Worm (Caenorhabditis elegans) whole organism, L2 larva: Measurements from ENCODE around the gene sca-1.

Source experiments
- C34F6.9 ChIP-seq: fragments of 150-350 bp; optimal IDR thresholded peaks from 2 replicates; lab custom pipeline; 2014; ENCODE audit warnings: missing biosample characterization, missing genetic modification characterization
- F13H6.1 ChIP-seq: sonication (generic microtip); optimal IDR thresholded peaks from 2 replicates; lab custom pipeline; 2016; ENCODE audit warnings: missing genetic modification characterization, missing compliant biosample characterization
- R02D3.7 ChIP-seq: fragments of 150-350 bp; optimal IDR thresholded peaks from 2 replicates; lab custom pipeline; 2014; ENCODE audit warnings: missing biosample characterization, missing genetic modification characterization
- alr-1 ChIP-seq: fragments of 150-350 bp; optimal IDR thresholded peaks from 2 replicates; lab custom pipeline; 2014; ENCODE audit warnings: missing biosample characterization, missing genetic modification characterization
- ama-1 ChIP-seq: fragments of 150-350 bp; optimal IDR thresholded peaks from 2 replicates; lab custom pipeline; 2018; ENCODE audit warnings: inconsistent platforms
- blmp-1 ChIP-seq: sonication (generic microtip); optimal IDR thresholded peaks from 2 replicates; lab custom pipeline; 2017; ENCODE audit warnings: missing genetic modification characterization, mild to moderate bottlenecking, missing compliant biosample characterization, antibody characterized with exemption, moderate library complexity; ENCODE audit not compliant: insufficient read depth
- ceh-16 ChIP-seq: fragments of 150-350 bp; optimal IDR thresholded peaks from 2 replicates; lab custom pipeline; 2014; ENCODE audit warnings: missing biosample characterization, missing genetic modification characterization
- crh-2 ChIP-seq: sonication (generic microtip); optimal IDR thresholded peaks from 2 replicates; lab custom pipeline; 2017; ENCODE audit warnings: missing biosample characterization, missing genetic modification characterization
- egl-27 ChIP-seq: sonication (generic microtip); optimal IDR thresholded peaks from 3 replicates; lab custom pipeline; 2017; ENCODE audit warnings: missing biosample characterization, missing genetic modification reagents, missing genetic modification characterization
- elt-1 ChIP-seq: fragments of 150-350 bp; optimal IDR thresholded peaks from 2 replicates; lab custom pipeline; 2014; ENCODE audit warnings: missing biosample characterization, missing genetic modification characterization
- fos-1 ChIP-seq: fragments of 150-350 bp; optimal IDR thresholded peaks from 2 replicates; lab custom pipeline; 2014; ENCODE audit warnings: missing biosample characterization, missing genetic modification characterization
- gmeb-1 ChIP-seq: fragments of 150-350 bp; optimal IDR thresholded peaks from 2 replicates; lab custom pipeline; 2014; ENCODE audit warnings: missing biosample characterization, missing genetic modification characterization
- lin-11 ChIP-seq: fragments of 150-350 bp; sonication (generic microtip); optimal IDR thresholded peaks from 2 replicates; lab custom pipeline; 2014; ENCODE audit warnings: missing biosample characterization, missing genetic modification characterization, inconsistent platforms, mixed read lengths
- lin-13 ChIP-seq: fragments of 150-350 bp; optimal IDR thresholded peaks from 2 replicates; lab custom pipeline; 2014; ENCODE audit warnings: missing biosample characterization, missing genetic modification reagents, missing genetic modification characterization
- lin-39 ChIP-seq: fragments of 150-350 bp; optimal IDR thresholded peaks from 2 replicates; lab custom pipeline; 2014; ENCODE audit warnings: missing biosample characterization, missing genetic modification reagents, missing genetic modification characterization
- lsy-2 ChIP-seq, 2 experiments: fragments of 150-350 bp in 1 of 2; sonication (generic microtip) in 1 of 2; optimal IDR thresholded peaks; 2 replicates each; lab custom pipeline; 2014 to 2017; ENCODE audit warnings: missing biosample characterization in 2 of 2, missing genetic modification characterization in 2 of 2
- mab-5 ChIP-seq: fragments of 150-350 bp; optimal IDR thresholded peaks from 2 replicates; lab custom pipeline; 2014; ENCODE audit warnings: missing biosample characterization, missing genetic modification characterization
- mbf-1 ChIP-seq: sonication (generic microtip); optimal IDR thresholded peaks from 2 replicates; lab custom pipeline; 2017; ENCODE audit warnings: missing biosample characterization, missing genetic modification characterization
- nhr-10 ChIP-seq: sonication (generic microtip); optimal IDR thresholded peaks from 2 replicates; lab custom pipeline; 2017; ENCODE audit warnings: missing biosample characterization, missing genetic modification characterization
- nhr-11 ChIP-seq: fragments of 150-350 bp; optimal IDR thresholded peaks from 2 replicates; lab custom pipeline; 2014; ENCODE audit warnings: missing biosample characterization, missing genetic modification characterization
- nhr-12 ChIP-seq: fragments of 150-350 bp; optimal IDR thresholded peaks from 2 replicates; lab custom pipeline; 2014; ENCODE audit warnings: missing biosample characterization, missing genetic modification characterization
- nhr-129 ChIP-seq: fragments of 150-350 bp; optimal IDR thresholded peaks from 2 replicates; lab custom pipeline; 2014; ENCODE audit warnings: missing biosample characterization, missing genetic modification characterization
- nhr-23 ChIP-seq: fragments of 150-350 bp; optimal IDR thresholded peaks from 2 replicates; lab custom pipeline; 2014; ENCODE audit warnings: missing biosample characterization, missing genetic modification reagents, missing genetic modification characterization
- nhr-237 ChIP-seq: fragments of 150-350 bp; optimal IDR thresholded peaks from 2 replicates; lab custom pipeline; 2014; ENCODE audit warnings: missing biosample characterization, missing genetic modification characterization
- nhr-25 ChIP-seq: fragments of 150-350 bp; sonication (generic microtip); optimal IDR thresholded peaks from 3 replicates; lab custom pipeline; 2014; ENCODE audit warnings: missing biosample characterization, missing genetic modification characterization
- nhr-6 ChIP-seq: fragments of 150-350 bp; optimal IDR thresholded peaks from 2 replicates; lab custom pipeline; 2014; ENCODE audit warnings: missing biosample characterization, missing genetic modification characterization
- peb-1 ChIP-seq: fragments of 150-350 bp; optimal IDR thresholded peaks from 2 replicates; lab custom pipeline; 2014; ENCODE audit warnings: missing biosample characterization, missing genetic modification characterization
- sem-4 ChIP-seq: fragments of 150-350 bp; optimal IDR thresholded peaks from 2 replicates; lab custom pipeline; 2014; ENCODE audit warnings: missing biosample characterization, missing genetic modification reagents, missing genetic modification characterization
- skn-1 ChIP-seq: sonication (generic microtip); optimal IDR thresholded peaks from 2 replicates; lab custom pipeline; 2017; ENCODE audit warnings: missing biosample characterization, missing genetic modification characterization
- sma-3 ChIP-seq: sonication (generic microtip); optimal IDR thresholded peaks from 2 replicates; lab custom pipeline; 2016; ENCODE audit warnings: missing genetic modification reagents, missing genetic modification characterization, missing compliant biosample characterization
- sma-9 ChIP-seq, 2 experiments: fragments of 150-350 bp in 1 of 2; sonication (generic microtip) in 1 of 2; optimal IDR thresholded peaks; 2 replicates each; lab custom pipeline; 2014 to 2016; ENCODE audit warnings: missing genetic modification characterization in 2 of 2, mild to moderate bottlenecking in 1 of 2, missing biosample characterization in 1 of 2, missing compliant biosample characterization in 1 of 2, missing genetic modification reagents in 1 of 2, moderate library complexity in 1 of 2
- unc-39 ChIP-seq: fragments of 150-350 bp; optimal IDR thresholded peaks from 2 replicates; lab custom pipeline; 2014; ENCODE audit warnings: missing biosample characterization, missing genetic modification characterization
- unc-62 ChIP-seq: fragments of 150-350 bp; optimal IDR thresholded peaks from 2 replicates; lab custom pipeline; 2014; ENCODE audit warnings: missing biosample characterization, missing genetic modification reagents, missing genetic modification characterization
- zag-1 ChIP-seq: fragments of 150-350 bp; optimal IDR thresholded peaks from 2 replicates; lab custom pipeline; 2014; ENCODE audit warnings: missing biosample characterization, missing genetic modification characterization
- ztf-11 ChIP-seq: sonication (generic microtip); optimal IDR thresholded peaks from 2 replicates; lab custom pipeline; 2017; ENCODE audit warnings: missing biosample characterization, missing genetic modification characterization
- ztf-4 ChIP-seq: fragments of 150-350 bp; optimal IDR thresholded peaks from 2 replicates; lab custom pipeline; 2014; ENCODE audit warnings: missing biosample characterization, missing genetic modification characterization

Gene sca-1

DNA sequence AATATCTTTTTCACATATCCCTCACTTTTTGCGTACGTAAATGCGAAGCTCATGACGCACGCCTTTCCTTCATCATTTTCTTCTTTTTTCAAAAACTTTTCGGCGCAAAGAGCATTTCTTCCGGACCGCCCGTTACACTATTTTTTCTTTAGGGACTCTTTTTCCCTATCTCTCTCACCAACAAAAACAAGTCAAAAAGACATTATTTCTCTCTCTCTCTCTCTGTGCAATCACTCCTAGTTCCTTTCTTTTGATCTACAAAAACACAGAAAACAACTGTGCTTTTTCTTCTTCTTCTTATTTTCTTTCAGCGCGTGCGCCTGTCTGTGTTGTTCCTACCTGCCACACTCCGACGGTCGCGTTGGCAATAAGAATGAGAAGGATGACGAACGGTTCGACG is 605 bp downstream of the sca-1 start:
- peak; percentile 47 for TF ChIP-seq sma-9 (GFP tag; optimal IDR thresholded peaks at IDR 0.05; lab: Kevin White, UChicago)
- TF ChIP-seq sma-9 (tag; optimal IDR thresholded peaks at IDR 0.05; lab: Kevin White, UChicago) = no peak
- no peak for TF ChIP-seq zag-1 (tag; lab: Kevin White, UChicago)
- peak in 1 of 2 experiments; percentile 40 for TF ChIP-seq lsy-2 (tag; optimal IDR thresholded peaks at IDR 0.05; lab: Kevin White, UChicago)
- TF ChIP-seq C34F6.9 (tag; lab: Kevin White, UChicago) = peak; percentile 48
- TF ChIP-seq nhr-129 = peak; percentile 33
- no peak for TF ChIP-seq ztf-4 (tag; lab: Kevin White, UChicago)
- TF ChIP-seq F13H6.1 (tag; lab: Kevin White, UChicago) = peak; percentile 46
- TF ChIP-seq R02D3.7 = no peak
- no peak for TF ChIP-seq lin-11 (tag; lab: Kevin White, UChicago)
- TF ChIP-seq peb-1 = no peak

DNA sequence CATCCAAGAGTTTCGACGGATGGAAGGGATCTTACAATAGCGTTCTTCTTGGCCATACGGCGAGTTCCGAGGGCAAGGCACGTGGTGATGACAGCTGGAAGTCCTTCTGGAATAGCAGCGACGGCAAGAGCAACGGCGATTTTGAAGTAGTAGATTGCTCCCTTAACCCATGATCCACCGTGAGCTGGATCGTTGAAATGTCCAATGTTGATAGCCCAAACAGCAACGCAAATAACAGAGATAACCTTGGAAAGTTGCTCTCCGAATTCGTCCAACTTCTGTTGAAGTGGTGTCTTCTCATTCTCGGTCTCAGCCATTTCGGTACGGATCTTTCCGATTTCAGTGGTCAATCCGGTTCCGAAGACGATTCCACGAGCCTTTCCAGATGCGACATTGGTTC is 1.5 kb downstream of the sca-1 start:
- TF ChIP-seq nhr-11 (tag; lab: Kevin White, UChicago) = no peak
- no peak for TF ChIP-seq fos-1 (tag; lab: Kevin White, UChicago)
- TF ChIP-seq R02D3.7 = no peak
- no peak for TF ChIP-seq nhr-23 (tag; lab: Kevin White, UChicago)

DNA sequence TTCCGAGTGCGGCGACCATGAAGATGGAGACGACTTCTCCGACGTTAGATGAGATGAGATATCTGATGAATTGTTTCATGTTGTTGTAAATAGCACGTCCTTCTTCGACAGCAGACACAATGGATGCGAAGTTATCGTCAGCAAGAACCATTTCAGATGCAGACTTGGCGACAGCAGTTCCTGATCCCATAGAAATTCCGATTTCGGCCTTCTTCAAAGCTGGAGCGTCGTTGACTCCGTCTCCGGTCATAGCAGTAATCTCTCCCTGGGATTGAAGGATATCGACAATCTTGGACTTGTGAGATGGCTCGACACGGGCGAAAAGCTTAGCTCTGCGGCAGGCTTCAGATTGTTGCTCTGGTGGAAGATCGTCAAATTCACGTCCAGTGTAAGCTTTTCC is 2.8 kb downstream of the sca-1 start:
- TF ChIP-seq nhr-11 (tag; lab: Kevin White, UChicago) (no peak), nhr-25 (tag; lab: Kevin White, UChicago) (no peak), skn-1 (tag; lab: Kevin White, UChicago) (no peak), elt-1 (no peak), nhr-12 (no peak)
- TF ChIP-seq, all 48 proteins: peak for 0

DNA sequence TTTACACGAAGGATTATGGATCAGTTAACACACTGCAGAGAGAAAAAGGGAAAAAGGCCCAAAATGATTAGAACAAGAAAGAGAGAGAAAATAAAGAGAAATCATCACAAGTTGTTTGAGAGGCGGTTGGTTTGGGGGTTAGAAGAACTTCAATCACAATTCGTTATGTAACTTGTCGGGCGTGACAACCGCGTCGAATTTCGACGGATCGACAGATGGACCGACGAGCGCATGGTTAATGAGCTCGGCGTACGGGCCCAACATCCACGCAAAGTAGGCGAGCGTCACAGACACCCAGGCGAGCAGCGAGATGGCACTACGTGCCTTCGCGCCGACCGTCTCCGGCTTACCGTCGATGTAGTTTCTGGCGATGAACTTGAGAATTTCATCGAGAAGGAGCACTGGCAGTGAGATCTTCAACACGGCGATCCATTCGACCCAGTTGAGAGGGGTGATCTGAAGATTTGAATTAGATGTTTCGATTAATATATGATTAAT is 3.8 kb downstream of the sca-1 start:
- no peak for TF ChIP-seq unc-39 (tag; lab: Kevin White, UChicago)
- no peak for TF ChIP-seq nhr-23 (tag; lab: Kevin White, UChicago)
- TF ChIP-seq lin-39 (tag; lab: Kevin White, UChicago) = no peak
- no peak for TF ChIP-seq crh-2
- no peak for TF ChIP-seq nhr-11 (tag; lab: Kevin White, UChicago)
- TF ChIP-seq ztf-4 (tag; lab: Kevin White, UChicago) = no peak
- no peak for TF ChIP-seq gmeb-1
- no peak for TF ChIP-seq unc-62 (GFP tag; lab: Kevin White, UChicago)
- TF ChIP-seq nhr-10 (tag; lab: Kevin White, UChicago) = no peak
- no peak for TF ChIP-seq alr-1

DNA sequence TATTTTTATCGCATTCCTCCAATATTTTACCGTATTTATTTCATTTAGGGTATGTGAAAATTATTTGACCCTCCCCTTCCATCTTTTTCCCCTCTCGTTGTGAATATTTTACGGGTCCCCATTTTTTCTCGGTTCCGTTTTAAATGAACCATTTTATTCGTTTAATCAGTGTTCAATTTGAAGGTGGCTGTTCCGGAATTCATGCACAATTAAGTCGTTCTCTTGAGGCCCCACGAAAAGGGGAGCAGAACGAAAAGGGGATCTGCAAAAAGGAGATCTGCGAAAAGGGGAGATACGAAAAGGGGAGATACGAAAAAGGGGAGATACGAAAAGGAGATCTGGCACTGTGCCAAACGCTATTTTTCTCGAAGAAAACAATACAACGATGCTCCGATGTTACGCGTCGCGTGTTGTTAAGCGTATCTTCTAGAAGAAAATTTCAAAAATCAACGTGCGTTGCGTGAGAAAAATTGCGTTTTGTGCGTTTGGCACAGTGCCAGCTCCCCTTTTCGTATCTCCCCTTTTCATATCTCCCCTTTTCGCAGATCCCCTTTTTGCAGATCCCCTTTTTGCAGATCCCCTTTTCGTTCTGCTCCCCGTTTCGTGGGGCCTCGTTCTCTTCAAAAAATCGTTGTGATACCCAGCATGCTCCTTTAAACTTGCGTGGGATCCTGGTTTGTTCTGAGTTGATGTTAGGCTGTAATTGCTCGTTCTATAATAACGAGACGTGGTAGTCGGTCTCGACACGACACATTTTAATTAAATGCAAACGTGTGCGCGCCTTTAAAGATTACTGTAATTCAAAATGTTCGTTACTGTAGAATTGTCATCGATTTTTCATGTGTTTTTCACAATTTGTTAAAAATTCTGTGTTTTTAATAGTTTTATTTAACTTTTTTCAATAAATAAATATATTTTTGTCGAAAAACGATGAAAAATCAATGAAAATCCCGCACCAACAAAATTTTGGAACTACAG is 5.5 kb downstream of the sca-1 start:
- TF ChIP-seq gmeb-1 = no peak
- no peak for TF ChIP-seq egl-27 (tag; lab: Kevin White, UChicago)
- no peak for TF ChIP-seq sem-4
- TF ChIP-seq sma-9 (GFP tag; optimal IDR thresholded peaks at IDR 0.05; lab: Kevin White, UChicago) = no peak
- TF ChIP-seq sma-9 (tag; optimal IDR thresholded peaks at IDR 0.05; lab: Kevin White, UChicago) = no peak
- TF ChIP-seq lin-13 (GFP tag; lab: Kevin White, UChicago) = no peak
- no peak for TF ChIP-seq ceh-16 (tag; lab: Kevin White, UChicago)
- TF ChIP-seq F13H6.1 (tag; lab: Kevin White, UChicago) = peak; percentile 22
- TF ChIP-seq mab-5 (tag; lab: Kevin White, UChicago) = no peak
- no peak for TF ChIP-seq nhr-237 (tag; lab: Kevin White, UChicago)
- TF ChIP-seq sma-3 (GFP tag; lab: Kevin White, UChicago) = no peak
- no peak for TF ChIP-seq nhr-25 (tag; lab: Kevin White, UChicago)
- no peak for TF ChIP-seq nhr-6 (tag; lab: Kevin White, UChicago)
- no peak for TF ChIP-seq zag-1 (tag; lab: Kevin White, UChicago)
- TF ChIP-seq nhr-129 = peak; percentile 33
- no peak for TF ChIP-seq fos-1 (tag; lab: Kevin White, UChicago)
- no peak for TF ChIP-seq mbf-1 (tag; lab: Kevin White, UChicago)
- peak in 1 of 2 experiments; percentile 36 for TF ChIP-seq lsy-2 (tag; optimal IDR thresholded peaks at IDR 0.05; lab: Kevin White, UChicago)
- no peak for TF ChIP-seq alr-1
- TF ChIP-seq ztf-11 = no peak
- no peak for TF ChIP-seq peb-1
- TF ChIP-seq nhr-23 (tag; lab: Kevin White, UChicago) = no peak
- no peak for TF ChIP-seq blmp-1 (tag; lab: Kevin White, UChicago)
- TF ChIP-seq elt-1 = no peak
- peak; percentile 29 for TF ChIP-seq ama-1 (lab: Kevin White, UChicago)
- TF ChIP-seq, all 48 proteins: peak for 4
